Worm (Caenorhabditis elegans) whole organism, young adult: ENCODE data around the gene klp-11.

Source experiments
- D2030.7 ChIP-seq: fragments of 200-800 bp; sonication (Bioruptor generic); IDR thresholded peaks from 2 replicates; pipeline ENCODE4 v1.3.6; 2022; ENCODE audit warnings: missing genetic modification reagents, missing genetic modification characterization, missing compliant biosample characterization
- F23B12.7 ChIP-seq: sonication (generic microtip); optimal IDR thresholded peaks from 2 replicates; lab custom pipeline; 2017; ENCODE audit warnings: missing genetic modification characterization, mild to moderate bottlenecking, missing compliant biosample characterization, antibody characterized with exemption, moderate library complexity; ENCODE audit not compliant: insufficient read depth
- F57A8.1 ChIP-seq: fragments of 200-800 bp; sonication (Bioruptor generic); optimal IDR thresholded peaks from 2 replicates; lab custom pipeline; 2018; ENCODE audit warnings: mild to moderate bottlenecking, missing genetic modification characterization, moderate library complexity, missing compliant biosample characterization
- K12H6.12 ChIP-seq: fragments of 200-800 bp; sonication (Bioruptor generic); optimal IDR thresholded peaks from 2 replicates; lab custom pipeline; 2018; ENCODE audit warnings: mild to moderate bottlenecking, missing genetic modification characterization, missing compliant biosample characterization
- Y79H2A.3 ChIP-seq: fragments of 200-800 bp; sonication (Bioruptor generic); conservative IDR thresholded peaks from 2 replicates; pipeline ENCODE4 v1.3.6; 2022; ENCODE audit warnings: missing genetic modification reagents, missing genetic modification characterization, missing compliant biosample characterization
- ZK185.1 ChIP-seq: sonication (generic microtip); optimal IDR thresholded peaks from 2 replicates; lab custom pipeline; 2016; ENCODE audit warnings: mild to moderate bottlenecking, missing genetic modification characterization, missing compliant biosample characterization; ENCODE audit not compliant: poor library complexity, severe bottlenecking
- attf-5 ChIP-seq: fragments of 200-800 bp; sonication (Bioruptor generic); optimal IDR thresholded peaks from 2 replicates; lab custom pipeline; 2018; ENCODE audit warnings: mild to moderate bottlenecking, missing genetic modification characterization, missing compliant biosample characterization
- bed-1 ChIP-seq: fragments of 200-800 bp; sonication (Bioruptor generic); IDR thresholded peaks from 2 replicates; pipeline ENCODE4 v1.3.6; 2022; ENCODE audit warnings: missing genetic modification reagents, missing genetic modification characterization, missing compliant biosample characterization
- bed-2 ChIP-seq: fragments of 200-800 bp; sonication (Bioruptor generic); IDR thresholded peaks from 2 replicates; pipeline ENCODE4 v1.3.6; 2022; ENCODE audit warnings: missing genetic modification reagents, missing genetic modification characterization, missing compliant biosample characterization
- ccch-3 ChIP-seq: fragments of 200-800 bp; sonication (Bioruptor generic); optimal IDR thresholded peaks from 2 replicates; lab custom pipeline; 2018; ENCODE audit warnings: mild to moderate bottlenecking, missing genetic modification characterization, missing compliant biosample characterization
- cebp-1 ChIP-seq, 2 experiments: fragments of 200-800 bp in 1 of 2; sonication (Bioruptor generic) in 1 of 2; sonication (generic microtip) in 1 of 2; IDR thresholded peaks in 1 of 2; optimal IDR thresholded peaks in 1 of 2; 2 replicates each; pipeline versions ENCODE4 v1.3.6 to Lab custom; 2017 to 2022; ENCODE audit warnings: missing compliant biosample characterization in 2 of 2, missing genetic modification characterization in 2 of 2, mild to moderate bottlenecking in 1 of 2, missing genetic modification reagents in 1 of 2, moderate library complexity in 1 of 2
- ceh-91 ChIP-seq: fragments of 200-800 bp; sonication (Bioruptor generic); IDR thresholded peaks from 2 replicates; pipeline ENCODE4 v1.3.6; 2022; ENCODE audit warnings: missing genetic modification reagents, missing genetic modification characterization, missing compliant biosample characterization
- egl-44 ChIP-seq: fragments of 200-800 bp; sonication (Bioruptor generic); IDR thresholded peaks from 2 replicates; pipeline ENCODE4 v1.3.6; 2022; ENCODE audit warnings: missing genetic modification reagents, missing genetic modification characterization, missing compliant biosample characterization
- ets-4 ChIP-seq: fragments of 200-800 bp; sonication (Bioruptor generic); optimal IDR thresholded peaks from 2 replicates; lab custom pipeline; 2018; ENCODE audit warnings: mild to moderate bottlenecking, missing genetic modification characterization, missing compliant biosample characterization
- gei-17 ChIP-seq: fragments of 200-800 bp; sonication (Bioruptor generic); optimal IDR thresholded peaks from 2 replicates; lab custom pipeline; 2018; ENCODE audit warnings: mild to moderate bottlenecking, missing genetic modification characterization, missing compliant biosample characterization
- hmg-1.2 ChIP-seq: fragments of 200-800 bp; sonication (Bioruptor generic); IDR thresholded peaks from 2 replicates; pipeline ENCODE4 v1.3.6; 2022; ENCODE audit warnings: missing genetic modification reagents, missing genetic modification characterization, missing compliant biosample characterization
- lag-1 ChIP-seq: fragments of 200-800 bp; sonication (Bioruptor generic); IDR thresholded peaks from 2 replicates; pipeline ENCODE4 v1.3.6; 2022; ENCODE audit warnings: missing genetic modification reagents, missing genetic modification characterization, missing compliant biosample characterization
- let-526 ChIP-seq: fragments of 200-800 bp; sonication (Bioruptor generic); IDR thresholded peaks from 2 replicates; pipeline ENCODE4 v1.3.6; 2022; ENCODE audit warnings: missing genetic modification reagents, missing genetic modification characterization, missing compliant biosample characterization
- lin-40 ChIP-seq: sonication (generic microtip); optimal IDR thresholded peaks from 2 replicates; lab custom pipeline; 2016; ENCODE audit warnings: missing genetic modification characterization, mild to moderate bottlenecking, missing compliant biosample characterization, missing genotype, missing genetic modification reagents
- madf-10 ChIP-seq: sonication (generic microtip); optimal IDR thresholded peaks from 2 replicates; lab custom pipeline; 2016; ENCODE audit warnings: mild to moderate bottlenecking, missing genetic modification characterization, missing compliant biosample characterization
- mes-4 ChIP-seq: sonication (generic microtip); optimal IDR thresholded peaks from 2 replicates; lab custom pipeline; 2016; ENCODE audit warnings: missing genotype, missing genetic modification characterization, missing compliant biosample characterization
- mxl-1 ChIP-seq: sonication (generic microtip); optimal IDR thresholded peaks from 2 replicates; lab custom pipeline; 2016; ENCODE audit warnings: missing genetic modification characterization, missing compliant biosample characterization
- nhr-80 ChIP-seq: sonication (generic microtip); optimal IDR thresholded peaks from 2 replicates; lab custom pipeline; 2016; ENCODE audit warnings: missing genetic modification characterization, missing compliant biosample characterization
- pbrm-1 ChIP-seq: fragments of 200-800 bp; sonication (Bioruptor generic); IDR thresholded peaks from 2 replicates; pipeline ENCODE4 v1.3.6; 2022; ENCODE audit warnings: missing genetic modification reagents, missing genetic modification characterization, missing compliant biosample characterization
- rpc-1 ChIP-seq, 2 experiments: fragments of 150-350 bp in 1 of 2; sonication (generic microtip) in 1 of 2; optimal IDR thresholded peaks; 2 replicates each; lab custom pipeline; 2014 to 2018; ENCODE audit warnings: missing biosample characterization in 1 of 2, missing genetic modification characterization in 1 of 2, missing genetic modification reagents in 1 of 2, missing genotype in 1 of 2
- snpc-3.4 ChIP-seq: sonication (generic microtip); optimal IDR thresholded peaks from 2 replicates; lab custom pipeline; 2017; ENCODE audit warnings: missing genetic modification characterization, mild to moderate bottlenecking, missing compliant biosample characterization, antibody characterized with exemption, moderate library complexity, missing genotype, missing genetic modification reagents
- snpc-4 ChIP-seq, 5 experiments: fragments of 150-350 bp in 1 of 5; sonication (generic microtip) in 4 of 5; optimal IDR thresholded peaks; 2 replicates each; lab custom pipeline; 2014 to 2018; ENCODE audit warnings: missing genetic modification characterization in 5 of 5, missing biosample characterization in 3 of 5, antibody characterized with exemption in 2 of 5, mild to moderate bottlenecking in 2 of 5, missing compliant biosample characterization in 2 of 5, missing genotype in 2 of 5, moderate library complexity in 2 of 5, missing genetic modification reagents in 1 of 5
- unc-62 ChIP-seq: fragments of 150-350 bp; optimal IDR thresholded peaks from 2 replicates; lab custom pipeline; 2014; ENCODE audit warnings: missing biosample characterization, missing genetic modification reagents, missing genetic modification characterization
- zfh-2 ChIP-seq: fragments of 200-800 bp; sonication (Bioruptor generic); conservative IDR thresholded peaks from 2 replicates; pipeline ENCODE4 v1.3.6; 2022; ENCODE audit warnings: missing genetic modification reagents, missing genetic modification characterization, missing compliant biosample characterization
- zim-3 ChIP-seq: sonication (generic microtip); optimal IDR thresholded peaks from 2 replicates; lab custom pipeline; 2017; ENCODE audit warnings: mild to moderate bottlenecking, missing genetic modification characterization, moderate library complexity, missing compliant biosample characterization
- ztf-18 ChIP-seq: sonication (generic microtip); optimal IDR thresholded peaks from 2 replicates; lab custom pipeline; 2016; ENCODE audit warnings: missing genotype, mild to moderate bottlenecking, missing genetic modification characterization, missing compliant biosample characterization
- ztf-26 ChIP-seq: sonication (generic microtip); optimal IDR thresholded peaks from 2 replicates; lab custom pipeline; 2017; ENCODE audit warnings: missing genetic modification characterization, missing compliant biosample characterization
- ztf-6 ChIP-seq: fragments of 200-800 bp; sonication (Bioruptor generic); IDR thresholded peaks from 2 replicates; pipeline ENCODE4 v1.3.6; 2022; ENCODE audit warnings: missing genetic modification reagents, missing genetic modification characterization, missing compliant biosample characterization

klp-11 gene

DNA sequence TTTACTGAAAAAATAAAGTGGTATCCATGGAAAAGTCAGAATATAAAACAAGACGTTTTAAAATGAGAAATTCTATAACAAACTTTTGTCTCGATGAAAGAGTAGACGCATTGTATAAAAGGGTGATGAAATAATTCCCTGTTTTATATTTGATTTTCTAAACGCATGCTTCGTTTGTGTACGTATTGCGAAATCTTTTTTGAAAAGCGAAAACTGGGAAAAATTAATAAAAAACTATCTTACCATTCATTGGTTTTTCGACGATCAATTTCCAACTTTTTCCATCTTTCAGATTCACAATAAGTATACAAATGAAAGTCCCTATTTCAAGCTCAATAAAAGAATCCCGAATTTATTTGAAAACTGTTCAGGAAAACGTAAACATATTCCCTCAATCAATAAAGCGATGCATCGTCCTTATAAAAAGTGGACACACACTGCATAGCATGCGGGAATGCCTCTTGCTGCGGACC is 23.0 kb upstream of the klp-11 start, which contains the start of gene C33D9.13:
C33D9.13 (minus strand) TSS at position 423 of the 473 bp plus-strand sequence.
- TF ChIP-seq hmg-1.2 (GFP tag; lab: Robert Waterston, UW) (no peak), ztf-26 (tag; lab: Kevin White, UChicago) (no peak), cebp-1 (GFP tag; IDR thresholded peaks at IDR 0.05; lab: Robert Waterston, UW) (peak; percentile 92), cebp-1 (tag; optimal IDR thresholded peaks at IDR 0.05; lab: Kevin White, UChicago) (peak; percentile 98)

DNA sequence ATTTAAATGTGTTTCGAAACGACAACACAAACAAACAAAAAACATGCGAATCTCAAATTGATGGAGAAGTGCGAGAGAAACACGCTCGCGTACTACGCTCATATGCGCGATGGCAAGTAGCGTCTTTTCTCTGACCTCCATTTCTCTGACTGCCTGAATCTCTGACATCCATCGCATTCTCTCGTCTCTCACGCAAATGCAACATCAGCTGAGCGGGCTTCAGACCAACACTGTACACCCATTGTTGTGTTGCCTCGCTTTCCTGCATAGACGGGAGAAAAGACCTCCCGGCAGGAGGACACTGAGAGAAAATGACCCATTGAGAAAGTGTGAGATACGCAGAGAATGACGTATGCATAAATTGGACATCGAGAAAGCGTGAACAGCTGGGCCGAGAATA is 20.3 kb upstream of the klp-11 start:
- TF ChIP-seq ets-4 (GFP tag; lab: Kevin White, UChicago) (peak; percentile 18), zim-3 (tag; lab: Kevin White, UChicago) (no peak), nhr-80 (peak; percentile 82), ceh-91 (no peak), bed-1 (GFP tag; lab: Robert Waterston, UW) (no peak), attf-5 (GFP tag; lab: Kevin White, UChicago) (peak; percentile 82), let-526 (GFP tag; lab: Robert Waterston, UW) (0 out of 2 replicates have a peak, but pooled peaks have one; percentile 21), lag-1 (0 out of 2 replicates have a peak, but pooled peaks have one; percentile 23), madf-10 (peak; percentile 34), K12H6.12 (tag; lab: Kevin White, UChicago) (peak; percentile 57), lin-40 (tag; lab: Kevin White, UChicago) (peak; percentile 35), ztf-18 (tag; lab: Kevin White, UChicago) (peak; percentile 42), cebp-1 (GFP tag; IDR thresholded peaks at IDR 0.05; lab: Robert Waterston, UW) (peak; percentile 41; the same call in 1 of the 2 replicates), cebp-1 (tag; optimal IDR thresholded peaks at IDR 0.05; lab: Kevin White, UChicago) (no peak), unc-62 (GFP tag; lab: Kevin White, UChicago) (peak; percentile 19), hmg-1.2 (GFP tag; lab: Robert Waterston, UW) (peak; percentile 77), ZK185.1 (tag; lab: Kevin White, UChicago) (no peak)

DNA sequence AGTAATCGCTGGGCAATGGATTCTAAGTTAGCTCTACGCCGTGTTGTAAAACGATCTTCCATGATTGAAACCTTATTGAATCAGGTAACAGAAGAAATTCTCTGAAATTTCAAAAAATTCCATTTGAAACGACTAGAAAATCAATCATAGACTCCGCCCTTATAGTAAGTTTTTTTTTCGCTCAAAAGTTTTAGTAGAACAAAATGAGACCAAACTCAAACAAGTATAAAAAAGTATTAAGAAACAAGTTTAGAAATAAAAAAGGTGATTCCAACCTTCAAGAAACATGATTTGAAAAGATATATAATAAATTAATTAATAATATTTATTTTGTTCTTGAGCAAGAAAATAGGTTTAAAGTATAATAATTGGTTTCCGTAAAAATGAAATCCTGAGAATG is 16.2 kb upstream of the klp-11 start, which contains the start of gene C33D9.6:
C33D9.6 (minus strand) TSS at position 101 of the 400 bp plus-strand sequence.
- TF ChIP-seq bed-2 (GFP tag; lab: Robert Waterston, UW) (no peak), zfh-2 (GFP tag; lab: Robert Waterston, UW) (no peak), egl-44 (no peak), ccch-3 (no peak), ets-4 (GFP tag; lab: Kevin White, UChicago) (no peak), mes-4 (no peak), pbrm-1 (GFP tag; lab: Robert Waterston, UW) (no peak), rpc-1 (optimal IDR thresholded peaks at IDR 0.05; lab: Kevin White, UChicago) (no peak), rpc-1 (tag; optimal IDR thresholded peaks at IDR 0.05; lab: Kevin White, UChicago) (no peak), F57A8.1 (no peak), ztf-6 (GFP tag; lab: Robert Waterston, UW) (no peak), gei-17 (GFP tag; lab: Kevin White, UChicago) (no peak), hmg-1.2 (GFP tag; lab: Robert Waterston, UW) (no peak), nhr-80 (no peak), unc-62 (GFP tag; lab: Kevin White, UChicago) (no peak), lag-1 (no peak), mxl-1 (tag; lab: Kevin White, UChicago) (no peak)

DNA sequence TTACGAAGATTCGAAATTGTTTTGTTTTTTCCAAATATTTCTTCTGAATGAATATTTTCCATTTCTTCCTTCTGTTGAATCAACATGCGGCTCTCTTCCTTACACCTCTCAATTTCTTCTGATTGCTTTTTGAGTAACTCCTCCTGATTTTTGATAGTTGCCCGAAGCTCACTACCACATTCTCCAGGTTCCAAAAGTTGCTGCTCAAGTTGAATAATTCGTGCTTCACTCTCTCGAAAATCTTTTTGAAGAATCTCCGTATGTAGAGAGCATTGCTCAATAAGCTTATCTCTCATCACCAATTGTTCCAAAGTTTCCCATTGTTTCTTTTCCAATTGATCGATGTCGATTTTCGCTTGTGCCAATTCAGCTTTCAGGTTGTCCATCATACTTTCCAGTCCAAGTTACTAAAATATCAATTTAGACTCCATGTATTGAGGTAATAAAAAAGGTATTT is 11.0 kb upstream of the klp-11 start, which contains the start of gene F20C5.6:
F20C5.6 (minus strand) TSS at position 407 of the 457 bp plus-strand sequence.
- no peak for TF ChIP-seq snpc-3.4 (tag; lab: Kevin White, UChicago)
- TF ChIP-seq lag-1 = no peak
- no peak for TF ChIP-seq F23B12.7 (tag; lab: Kevin White, UChicago)
- TF ChIP-seq snpc-4 (GFP tag; optimal IDR thresholded peaks at IDR 0.05; lab: Kevin White, UChicago) = no peak
- no peak for TF ChIP-seq snpc-4 (tag; optimal IDR thresholded peaks at IDR 0.05; lab: Kevin White, UChicago)
- no peak for TF ChIP-seq Y79H2A.3 (GFP tag; lab: Robert Waterston, UW)
- TF ChIP-seq D2030.7 = no peak
- no peak for TF ChIP-seq ztf-26 (tag; lab: Kevin White, UChicago)
